Fruit fly (Drosophila melanogaster): ENCODE data around the gene OXA1L.

DNA sequence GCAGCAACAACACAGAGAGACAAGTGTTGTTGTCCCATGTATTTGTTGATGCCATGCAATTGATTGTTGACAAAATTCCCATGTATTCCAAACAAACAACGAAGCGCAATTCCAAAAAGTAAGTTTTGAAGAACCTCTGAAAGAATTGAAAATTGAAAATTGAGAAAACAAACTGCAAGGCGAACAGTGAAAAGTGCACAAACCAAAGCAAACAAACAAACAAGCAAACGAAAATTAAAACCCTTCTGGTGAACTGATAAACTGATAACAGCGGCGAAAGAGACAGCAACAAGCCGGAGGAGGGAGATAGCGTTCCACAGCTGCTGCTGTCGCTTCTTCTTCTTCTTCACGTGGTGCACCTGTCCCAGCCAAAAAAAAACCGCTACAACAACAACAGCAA is 27.7 kb downstream of the OXA1L start:
- no peak for TF ChIP-seq kay (GFP tag; ENCODE audit: borderline replicate concordance)
- no peak for TF ChIP-seq CG12768 (GFP tag; optimal IDR thresholded peaks at IDR 0.05)

All from whole organism, adult.